Worm (Caenorhabditis elegans): ENCODE results near the gene CD4.11.

Gene CD4.11

DNA sequence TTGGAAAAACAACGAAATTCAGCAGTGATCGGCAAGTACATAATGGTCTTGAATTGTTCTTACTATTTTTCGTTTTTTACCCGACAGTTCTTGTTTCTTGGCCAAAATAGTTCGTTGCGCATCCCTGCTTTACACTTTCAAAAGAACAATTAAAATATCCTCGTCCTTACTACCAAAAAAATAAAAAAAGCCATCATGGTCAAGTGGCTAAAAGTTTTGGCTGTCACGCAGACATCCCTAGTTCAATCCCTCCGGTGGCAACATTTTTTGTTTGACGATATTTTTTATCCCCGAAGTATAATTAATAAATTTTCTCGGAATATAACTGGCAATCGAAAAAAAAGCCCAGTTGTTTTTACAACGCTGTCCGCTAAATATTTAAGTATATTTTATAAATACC, 7.0 kb downstream of the CD4.11 start (continued):
- no peak for TF ChIP-seq F37D6.2 (tag; optimal IDR thresholded peaks at IDR 0.05)
- TF ChIP-seq nhr-25 (tag; optimal IDR thresholded peaks at IDR 0.05; ENCODE audit: borderline replicate concordance, insufficient read depth): no peak
- peak; percentile 99 for TF ChIP-seq lim-7 (GFP tag; IDR thresholded peaks at IDR 0.05)
- TF ChIP-seq gei-8 (GFP tag; optimal IDR thresholded peaks at IDR 0.05): peak; percentile 77
- no peak for TF ChIP-seq skn-1 (tag; optimal IDR thresholded peaks at IDR 0.05)
- no peak for TF ChIP-seq zip-2 (tag; optimal IDR thresholded peaks at IDR 0.05)
- no peak for TF ChIP-seq T26A8.4 (GFP tag; IDR thresholded peaks at IDR 0.05)
- TF ChIP-seq F10B5.3 (tag; optimal IDR thresholded peaks at IDR 0.05): no peak
- TF ChIP-seq pha-4 (GFP tag; IDR thresholded peaks at IDR 0.05): peak; percentile 83; the same call in 1 of the 2 replicates
- TF ChIP-seq pha-4 (tag; optimal IDR thresholded peaks at IDR 0.05): no peak
- no peak for TF ChIP-seq dpl-1 (GFP tag; optimal IDR thresholded peaks at IDR 0.05)
- no peak for TF ChIP-seq cey-2 (tag; optimal IDR thresholded peaks at IDR 0.05; ENCODE audit: borderline replicate concordance, insufficient read depth)
- no peak for TF ChIP-seq nhr-42 (GFP tag; IDR thresholded peaks at IDR 0.05)
- TF ChIP-seq zip-11 (GFP tag; IDR thresholded peaks at IDR 0.05): no peak
- no peak for TF ChIP-seq hlh-11 (tag; optimal IDR thresholded peaks at IDR 0.05)
- 0 out of 2 replicates have a peak, but pooled peaks have one; percentile 21 for TF ChIP-seq madf-9 (GFP tag; conservative IDR thresholded peaks at IDR 0.05)
- no peak for TF ChIP-seq mxl-2 (GFP tag; conservative IDR thresholded peaks at IDR 0.05)
- no peak for TF ChIP-seq zag-1 (tag; optimal IDR thresholded peaks at IDR 0.05)
- TF ChIP-seq snpc-1.2 (GFP tag; IDR thresholded peaks at IDR 0.05): peak; percentile 87
- peak; percentile 86 for TF ChIP-seq dmd-8 (GFP tag; IDR thresholded peaks at IDR 0.05)
- TF ChIP-seq daf-8 (GFP tag; IDR thresholded peaks at IDR 0.05): no peak
- no peak for TF ChIP-seq T20F7.1 (GFP tag; optimal IDR thresholded peaks at IDR 0.05)
- no peak for TF ChIP-seq spr-1 (tag; optimal IDR thresholded peaks at IDR 0.05)
- TF ChIP-seq set-16 (GFP tag; IDR thresholded peaks at IDR 0.05): no peak
- TF ChIP-seq sdz-12 (GFP tag; optimal IDR thresholded peaks at IDR 0.05): no peak
- no peak for TF ChIP-seq lin-29 (GFP tag; IDR thresholded peaks at IDR 0.05)
- TF ChIP-seq nhr-41 (GFP tag; IDR thresholded peaks at IDR 0.05): 0 out of 2 replicates have a peak, but pooled peaks have one; percentile 37
- TF ChIP-seq ceh-20 (GFP tag; IDR thresholded peaks at IDR 0.05): no peak
- no peak for TF ChIP-seq attf-4 (tag; optimal IDR thresholded peaks at IDR 0.05)
- TF ChIP-seq lin-38 (GFP tag; IDR thresholded peaks at IDR 0.05): peak; percentile 72
- no peak for TF ChIP-seq mdl-1 (tag; optimal IDR thresholded peaks at IDR 0.05)
- TF ChIP-seq dmd-6 (GFP tag; IDR thresholded peaks at IDR 0.05): no peak
- no peak for TF ChIP-seq tag-97 (GFP tag; IDR thresholded peaks at IDR 0.05)
- no peak for TF ChIP-seq unc-39 (tag; optimal IDR thresholded peaks at IDR 0.05)
- no peak for TF ChIP-seq jun-1 (tag; optimal IDR thresholded peaks at IDR 0.05)
- peak in 1 of 2 experiments; percentile 27 for TF ChIP-seq daf-16 (GFP tag; optimal IDR thresholded peaks at IDR 0.05)
- TF ChIP-seq daf-16 (tag; optimal IDR thresholded peaks at IDR 0.05): no peak
- TF ChIP-seq F49E8.2 (tag; optimal IDR thresholded peaks at IDR 0.05; ENCODE audit: borderline replicate concordance): peak; percentile 70
- no peak for TF ChIP-seq nhr-77 (tag; optimal IDR thresholded peaks at IDR 0.05)
- TF ChIP-seq ztf-11 (tag; optimal IDR thresholded peaks at IDR 0.05): no peak
- TF ChIP-seq fkh-10 (GFP tag; optimal IDR thresholded peaks at IDR 0.05): no peak
- peak; percentile 42 for TF ChIP-seq Y5F2A.4 (GFP tag; optimal IDR thresholded peaks at IDR 0.05)
- TF ChIP-seq lin-1 (GFP tag; IDR thresholded peaks at IDR 0.05): peak; percentile 77
- TF ChIP-seq F44E2.7 (GFP tag; IDR thresholded peaks at IDR 0.05): 0 out of 2 replicates have a peak, but pooled peaks have one; percentile 19
- TF ChIP-seq ZK337.2 (GFP tag; IDR thresholded peaks at IDR 0.05): no peak
- TF ChIP-seq nhr-10 (tag; optimal IDR thresholded peaks at IDR 0.05): no peak
- TF ChIP-seq ZK546.5 (tag; optimal IDR thresholded peaks at IDR 0.05): no peak
- TF ChIP-seq duxl-1 (tag; optimal IDR thresholded peaks at IDR 0.05; ENCODE audit: poor library complexity): peak; percentile 51
- TF ChIP-seq ceh-44 (GFP tag; IDR thresholded peaks at IDR 0.05): no peak

All from whole organism, L4 larva.